Worm (Caenorhabditis elegans) whole organism, early embryonic: ENCODE data around the gene pes-5.

ENCODE experiments used
- B0310.2 ChIP-seq: sonication (generic microtip); optimal IDR thresholded peaks from 2 replicates; lab custom pipeline; 2016; ENCODE audit warnings: mild to moderate bottlenecking, missing genetic modification characterization, missing compliant biosample characterization
- F13C5.2 ChIP-seq: sonication (generic microtip); optimal IDR thresholded peaks from 2 replicates; lab custom pipeline; 2017; ENCODE audit warnings: mild to moderate bottlenecking, missing genetic modification characterization, inconsistent platforms, missing compliant biosample characterization
- ama-1 ChIP-seq: fragments of 150-350 bp; optimal IDR thresholded peaks from 2 replicates; lab custom pipeline; 2014
- ceh-13 ChIP-seq: fragments of 200-800 bp; sonication (Bioruptor generic); optimal IDR thresholded peaks from 2 replicates; lab custom pipeline; 2018; ENCODE audit warnings: mild to moderate bottlenecking, missing genetic modification characterization, missing compliant biosample characterization
- flt-1 ChIP-seq: fragments of 200-800 bp; sonication (Bioruptor generic); IDR thresholded peaks from 2 replicates; pipeline ENCODE4 v1.3.6; 2022; ENCODE audit warnings: missing genetic modification characterization, missing compliant biosample characterization
- hmbx-1 ChIP-seq: sonication (generic microtip); optimal IDR thresholded peaks from 2 replicates; lab custom pipeline; 2016; ENCODE audit warnings: mild to moderate bottlenecking, missing genetic modification characterization, missing compliant biosample characterization
- hmg-4 ChIP-seq: fragments of 200-800 bp; sonication (Bioruptor generic); optimal IDR thresholded peaks from 2 replicates; lab custom pipeline; 2018; ENCODE audit warnings: mild to moderate bottlenecking, missing genetic modification characterization, missing compliant biosample characterization
- hnd-1 ChIP-seq: sonication (generic microtip); optimal IDR thresholded peaks from 2 replicates; lab custom pipeline; 2016; ENCODE audit warnings: missing genetic modification characterization, missing compliant biosample characterization
- pes-1 ChIP-seq: fragments of 200-800 bp; sonication (Bioruptor generic); IDR thresholded peaks from 2 replicates; pipeline ENCODE4 v1.3.6; 2022; ENCODE audit warnings: missing genetic modification reagents, missing genetic modification characterization, missing compliant biosample characterization
- scrt-1 ChIP-seq: fragments of 200-800 bp; sonication (Bioruptor generic); IDR thresholded peaks from 2 replicates; pipeline ENCODE4 v1.3.6; 2022; ENCODE audit warnings: missing genetic modification characterization, missing compliant biosample characterization
- tbx-37 ChIP-seq: fragments of 200-800 bp; sonication (Bioruptor generic); conservative IDR thresholded peaks from 2 replicates; pipeline ENCODE4 v1.3.6; 2022; ENCODE audit warnings: missing genetic modification reagents, missing genetic modification characterization, missing compliant biosample characterization

DNA sequence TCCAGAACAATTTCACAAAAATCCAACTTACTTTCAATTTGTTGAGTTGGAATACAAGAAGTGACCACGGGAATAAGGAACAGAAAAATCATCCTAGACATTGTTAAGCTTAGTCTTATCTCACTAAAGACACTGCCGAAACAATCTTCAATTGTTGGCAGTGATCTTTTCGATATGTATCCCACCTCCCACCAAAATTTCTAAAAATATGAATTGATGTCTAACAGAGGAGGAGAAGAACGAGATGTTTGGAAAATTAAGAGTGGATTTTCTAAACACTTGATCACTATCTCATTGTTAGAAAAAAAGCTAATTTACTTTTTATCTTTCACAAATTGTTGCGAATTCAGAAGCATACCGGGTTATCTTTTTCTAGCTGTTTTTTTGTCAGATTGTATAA is 2.7 kb upstream of the pes-5 start, which contains the start of gene clec-144:
- TF ChIP-seq F13C5.2 (tag; lab: Kevin White, UChicago) (no peak), ama-1 (lab: Kevin White, UChicago) (no peak), flt-1 (GFP tag; lab: Robert Waterston, UW) (no peak), hmbx-1 (tag; lab: Kevin White, UChicago) (no peak), pes-1 (GFP tag; lab: Robert Waterston, UW) (no peak), tbx-37 (GFP tag; lab: Robert Waterston, UW) (no peak), B0310.2 (tag; lab: Kevin White, UChicago) (no peak), hnd-1 (tag; lab: Kevin White, UChicago) (no peak), ceh-13 (no peak), hmg-4 (GFP tag; lab: Kevin White, UChicago) (no peak), scrt-1 (GFP tag; lab: Robert Waterston, UW) (no peak)
